Worm (Caenorhabditis elegans) whole organism, L2 larva: ENCODE measurements around the gene F55A4.3.

Experiments
- blmp-1 ChIP-seq: sonication (generic microtip); optimal IDR thresholded peaks from 2 replicates; lab custom pipeline; 2017; ENCODE audit warnings: missing genetic modification characterization, mild to moderate bottlenecking, missing compliant biosample characterization, antibody characterized with exemption, moderate library complexity; ENCODE audit not compliant: insufficient read depth
- lin-39 ChIP-seq: fragments of 150-350 bp; optimal IDR thresholded peaks from 2 replicates; lab custom pipeline; 2014; ENCODE audit warnings: missing biosample characterization, missing genetic modification reagents, missing genetic modification characterization
- nhr-21 ChIP-seq: fragments of 150-350 bp; optimal IDR thresholded peaks from 2 replicates; lab custom pipeline; 2014; ENCODE audit warnings: missing biosample characterization, missing genetic modification characterization
- skn-1 ChIP-seq: sonication (generic microtip); optimal IDR thresholded peaks from 2 replicates; lab custom pipeline; 2017; ENCODE audit warnings: missing biosample characterization, missing genetic modification characterization

- no peak for TF ChIP-seq skn-1 (tag; lab: Kevin White, UChicago)
- TF ChIP-seq lin-39 (tag; lab: Kevin White, UChicago) = no peak
- TF ChIP-seq blmp-1 (tag; lab: Kevin White, UChicago) = no peak
- TF ChIP-seq nhr-21 (tag; lab: Kevin White, UChicago) = no peak
These were observed at the start of gene F55A4.3 for ce11 chrX:1025010-1025409.
